Fruit fly (Drosophila melanogaster) whole organism, embryonic: Measurements from ENCODE around the gene Csk.

Experiments used
- C15 ChIP-seq: fragments of 200-800 bp; sonication (Bioruptor generic); IDR thresholded peaks from 3 replicates; pipeline ENCODE4 v1.3.6; 2022; ENCODE audit warnings: missing biosample characterization, missing genetic modification characterization
- CG10147 ChIP-seq: fragments of 200-800 bp; sonication (Bioruptor generic); optimal IDR thresholded peaks from 2 replicates; lab custom pipeline; 2019; ENCODE audit warnings: missing biosample characterization, mild to moderate bottlenecking, missing genetic modification characterization, moderate library complexity
- CG1024 ChIP-seq: fragments of 200-800 bp; sonication (Bioruptor generic); IDR thresholded peaks from 2 replicates; pipeline ENCODE4 v1.3.6; 2022; ENCODE audit warnings: missing biosample characterization, missing genetic modification characterization
- CG12744 ChIP-seq: fragments of 200-800 bp; sonication (Bioruptor generic); optimal IDR thresholded peaks from 2 replicates; lab custom pipeline; 2016; ENCODE audit warnings: missing biosample characterization, missing genetic modification characterization
- CG13123 ChIP-seq: fragments of 200-800 bp; sonication (Bioruptor generic); optimal IDR thresholded peaks from 2 replicates; lab custom pipeline; 2016; ENCODE audit warnings: missing biosample characterization, missing genetic modification characterization
- CG15073 ChIP-seq: fragments of 200-800 bp; sonication (Bioruptor generic); optimal IDR thresholded peaks from 2 replicates; lab custom pipeline; 2016; ENCODE audit warnings: missing biosample characterization, missing genetic modification characterization
- CG15696 ChIP-seq: fragments of 200-800 bp; sonication (Bioruptor generic); optimal IDR thresholded peaks from 2 replicates; lab custom pipeline; 2019; ENCODE audit warnings: missing biosample characterization, mild to moderate bottlenecking, missing genetic modification characterization, moderate library complexity
- CG16779 ChIP-seq: fragments of 200-800 bp; sonication (Bioruptor generic); IDR thresholded peaks from 2 replicates; pipeline ENCODE4 v1.3.6; 2022; ENCODE audit warnings: missing biosample characterization, missing genetic modification characterization
- CG16815 ChIP-seq: fragments of 200-800 bp; sonication (Bioruptor generic); optimal IDR thresholded peaks from 3 replicates; lab custom pipeline; 2017; ENCODE audit warnings: missing biosample characterization, mild to moderate bottlenecking, missing genetic modification characterization
- CG17359 ChIP-seq: fragments of 200-800 bp; sonication (Bioruptor generic); optimal IDR thresholded peaks from 3 replicates; lab custom pipeline; 2018; ENCODE audit warnings: missing biosample characterization, mild to moderate bottlenecking, missing genetic modification characterization, moderate library complexity
- CG17802 ChIP-seq: fragments of 200-800 bp; sonication (Bioruptor generic); optimal IDR thresholded peaks from 2 replicates; lab custom pipeline; 2018; ENCODE audit warnings: missing biosample characterization, mild to moderate bottlenecking, missing genetic modification characterization, moderate library complexity
- CG17829 ChIP-seq: fragments of 200-800 bp; optimal IDR thresholded peaks from 2 replicates; lab custom pipeline; 2019; ENCODE audit warnings: missing biosample characterization, mild to moderate bottlenecking, missing genetic modification characterization, moderate library complexity
- CG2129 ChIP-seq: fragments of 200-800 bp; sonication (Bioruptor generic); IDR thresholded peaks from 2 replicates; pipeline ENCODE4 v1.3.6; 2022; ENCODE audit warnings: missing biosample characterization, missing genetic modification characterization; ENCODE audit not compliant: partially characterized antibody
- CG4820 ChIP-seq: fragments of 200-800 bp; sonication (Bioruptor generic); optimal IDR thresholded peaks from 3 replicates; lab custom pipeline; 2016; ENCODE audit warnings: missing biosample characterization, missing genetic modification characterization
- CG5245 ChIP-seq: fragments of 200-800 bp; sonication (Bioruptor generic); optimal IDR thresholded peaks from 3 replicates; lab custom pipeline; 2016; ENCODE audit warnings: missing biosample characterization, missing genetic modification characterization
- CG6791 ChIP-seq: fragments of 200-800 bp; sonication (Bioruptor generic); IDR thresholded peaks from 3 replicates; pipeline ENCODE4 v1.3.6; 2022; ENCODE audit warnings: missing biosample characterization, missing genetic modification characterization; ENCODE audit not compliant: partially characterized antibody
- CG6813 ChIP-seq: fragments of 200-800 bp; sonication (Bioruptor generic); optimal IDR thresholded peaks from 2 replicates; lab custom pipeline; 2017; ENCODE audit warnings: missing biosample characterization, missing genetic modification characterization, mild to moderate bottlenecking, moderate library complexity, missing genetic modification reagents
- CG8089 ChIP-seq: fragments of 200-800 bp; sonication (Bioruptor generic); optimal IDR thresholded peaks from 3 replicates; lab custom pipeline; 2016; ENCODE audit warnings: missing biosample characterization, missing genetic modification characterization
- CG8388 ChIP-seq: fragments of 200-800 bp; sonication (Bioruptor generic); optimal IDR thresholded peaks from 2 replicates; lab custom pipeline; 2019; ENCODE audit warnings: missing biosample characterization, mild to moderate bottlenecking, missing genetic modification characterization, moderate library complexity
- CG8924 ChIP-seq: fragments of 200-800 bp; optimal IDR thresholded peaks from 3 replicates; lab custom pipeline; 2019; ENCODE audit warnings: missing biosample characterization, mild to moderate bottlenecking, missing genetic modification characterization, moderate library complexity
- CG9609 ChIP-seq: fragments of 200-800 bp; sonication (Bioruptor generic); optimal IDR thresholded peaks from 3 replicates; lab custom pipeline; 2016; ENCODE audit warnings: missing biosample characterization, missing genetic modification characterization
- CG9932 ChIP-seq: fragments of 200-800 bp; sonication (Bioruptor generic); IDR thresholded peaks from 2 replicates; pipeline ENCODE4 v1.3.6; 2022; ENCODE audit warnings: missing biosample characterization, missing genetic modification characterization
- CHES-1-like ChIP-seq: fragments of 200-800 bp; sonication (Bioruptor generic); optimal IDR thresholded peaks from 2 replicates; lab custom pipeline; 2016; ENCODE audit warnings: missing biosample characterization, missing genetic modification characterization
- CTCF ChIP-seq: fragments of 200-800 bp; sonication (Bioruptor generic); optimal IDR thresholded peaks from 2 replicates; lab custom pipeline; 2017; ENCODE audit warnings: missing biosample characterization, mild to moderate bottlenecking, missing genetic modification characterization, moderate library complexity
- CkIIα-i1 ChIP-seq: fragments of 200-800 bp; sonication (Bioruptor generic); IDR thresholded peaks from 2 replicates; pipeline ENCODE4 v1.3.6; 2022; ENCODE audit warnings: missing biosample characterization, missing genetic modification characterization
- Drgx ChIP-seq: fragments of 200-800 bp; sonication (Bioruptor generic); IDR thresholded peaks from 2 replicates; pipeline ENCODE4 v1.3.6; 2022; ENCODE audit warnings: missing biosample characterization, missing genetic modification characterization
- ERR ChIP-seq: fragments of 200-800 bp; sonication (Bioruptor generic); optimal IDR thresholded peaks from 2 replicates; lab custom pipeline; 2016; ENCODE audit warnings: missing biosample characterization, missing genetic modification characterization
- HLH4C ChIP-seq: fragments of 200-800 bp; sonication (Bioruptor generic); IDR thresholded peaks from 3 replicates; pipeline ENCODE4 v1.3.6; 2022; ENCODE audit warnings: missing biosample characterization, missing genetic modification characterization; ENCODE audit not compliant: partially characterized antibody
- Lhr ChIP-seq: fragments of 200-800 bp; sonication (Bioruptor generic); optimal IDR thresholded peaks from 3 replicates; lab custom pipeline; 2017; ENCODE audit warnings: mild to moderate bottlenecking, missing biosample characterization, missing genetic modification reagents, missing genetic modification characterization
- MESR4 ChIP-seq: fragments of 200-800 bp; sonication (Bioruptor generic); optimal IDR thresholded peaks from 2 replicates; lab custom pipeline; 2018; ENCODE audit warnings: missing biosample characterization, mild to moderate bottlenecking, missing genetic modification characterization, moderate library complexity
- Meics ChIP-seq: fragments of 200-800 bp; sonication (Bioruptor generic); optimal IDR thresholded peaks from 2 replicates; lab custom pipeline; 2017; ENCODE audit warnings: missing biosample characterization, mild to moderate bottlenecking, missing genetic modification characterization
- Taf1 ChIP-seq: fragments of 200-800 bp; sonication (Bioruptor generic); IDR thresholded peaks from 2 replicates; pipeline ENCODE4 v1.3.6; 2022; ENCODE audit warnings: missing biosample characterization, missing genetic modification characterization
- ara ChIP-seq: fragments of 200-800 bp; sonication (Bioruptor generic); IDR thresholded peaks from 2 replicates; pipeline ENCODE4 v1.3.6; 2022; ENCODE audit warnings: missing biosample characterization, missing genetic modification characterization
- cas ChIP-seq: fragments of 200-800 bp; sonication (Bioruptor generic); IDR thresholded peaks from 2 replicates; pipeline ENCODE4 v1.3.6; 2022; ENCODE audit warnings: missing biosample characterization, missing genetic modification characterization
- croc ChIP-seq: fragments of 200-800 bp; sonication (Bioruptor generic); conservative IDR thresholded peaks from 3 replicates; pipeline ENCODE4 v1.3.6; 2022; ENCODE audit warnings: missing biosample characterization, missing genetic modification characterization
- da ChIP-seq: fragments of 200-800 bp; sonication (Bioruptor generic); optimal IDR thresholded peaks from 2 replicates; lab custom pipeline; 2016; ENCODE audit warnings: missing biosample characterization, missing genetic modification characterization
- dysf ChIP-seq: fragments of 200-800 bp; sonication (Bioruptor generic); IDR thresholded peaks from 3 replicates; pipeline ENCODE4 v1.3.6; 2022; ENCODE audit warnings: missing biosample characterization, missing genetic modification characterization
- ftz-f1 ChIP-seq: fragments of 200-800 bp; sonication (Bioruptor generic); optimal IDR thresholded peaks from 2 replicates; lab custom pipeline; 2016; ENCODE audit warnings: missing biosample characterization, missing genetic modification characterization
- gfzf ChIP-seq: fragments of 200-800 bp; sonication (Bioruptor generic); optimal IDR thresholded peaks from 2 replicates; lab custom pipeline; 2016; ENCODE audit warnings: missing biosample characterization, mild to moderate bottlenecking, missing genetic modification characterization, moderate library complexity
- gsb ChIP-seq: fragments of 200-800 bp; sonication (Bioruptor generic); IDR thresholded peaks from 2 replicates; pipeline ENCODE4 v1.3.6; 2022; ENCODE audit warnings: missing biosample characterization, missing genetic modification characterization
- h ChIP-seq: fragments of >200 bp; optimal IDR thresholded peaks from 2 replicates; lab custom pipeline; 2017
- kni ChIP-seq: fragments of 200-800 bp; sonication (Bioruptor generic); optimal IDR thresholded peaks from 3 replicates; lab custom pipeline; 2017; ENCODE audit warnings: mild to moderate bottlenecking, missing biosample characterization, missing genetic modification reagents, missing genetic modification characterization
- nom ChIP-seq: fragments of 200-800 bp; sonication (Bioruptor generic); optimal IDR thresholded peaks from 2 replicates; lab custom pipeline; 2017; ENCODE audit warnings: missing biosample characterization, missing genetic modification characterization, mild to moderate bottlenecking, moderate library complexity, missing genetic modification reagents
- otp ChIP-seq: fragments of 200-800 bp; sonication (Bioruptor generic); IDR thresholded peaks from 3 replicates; pipeline ENCODE4, ENCODE4 v1.3.6; 2022; ENCODE audit warnings: missing biosample characterization, missing genetic modification characterization
- pb ChIP-seq: fragments of 200-800 bp; sonication (Bioruptor generic); optimal IDR thresholded peaks from 3 replicates; lab custom pipeline; 2016; ENCODE audit warnings: missing biosample characterization, missing genetic modification characterization
- pros ChIP-seq: fragments of 200-800 bp; sonication (Bioruptor generic); optimal IDR thresholded peaks from 3 replicates; lab custom pipeline; 2019; ENCODE audit warnings: missing biosample characterization, mild to moderate bottlenecking, missing genetic modification characterization, moderate library complexity
- slou ChIP-seq: fragments of 200-800 bp; sonication (Bioruptor generic); optimal IDR thresholded peaks from 3 replicates; lab custom pipeline; 2016; ENCODE audit warnings: missing biosample characterization, missing genetic modification characterization
- sug ChIP-seq: fragments of 200-800 bp; optimal IDR thresholded peaks from 2 replicates; lab custom pipeline; 2019; ENCODE audit warnings: missing biosample characterization, mild to moderate bottlenecking, missing genetic modification characterization, moderate library complexity
- tio ChIP-seq: fragments of 200-800 bp; sonication (Bioruptor generic); optimal IDR thresholded peaks from 2 replicates; lab custom pipeline; 2017; ENCODE audit warnings: missing biosample characterization, missing genetic modification characterization, inconsistent platforms
- tna ChIP-seq: fragments of 200-800 bp; sonication (Bioruptor generic); IDR thresholded peaks from 2 replicates; pipeline ENCODE4 v1.3.6; 2022; ENCODE audit warnings: missing biosample characterization, missing genetic modification characterization; ENCODE audit not compliant: partially characterized antibody

Gene Csk

dm6 chr3R:11650105-11651039 is at the start of gene Csk, which contains the start of gene Elp1 (continued):
- TF ChIP-seq nom (GFP tag; lab: Kevin White, UChicago) (peak; percentile 44), CG8388 (GFP tag; lab: Kevin White, UChicago) (peak; percentile 30), h (no peak), CG15696 (tag; lab: Kevin White, UChicago) (peak; percentile 68), CTCF (GFP tag; lab: Kevin White, UChicago) (no peak), C15 (GFP tag; lab: Robert Waterston, UW) (no peak), CkIIα-i1 (GFP tag; lab: Robert Waterston, UW) (no peak), tna (GFP tag; lab: Robert Waterston, UW) (no peak), sug (tag; lab: Kevin White, UChicago) (peak; percentile 80), CG17802 (tag; lab: Kevin White, UChicago) (no peak), Drgx (GFP tag; lab: Robert Waterston, UW) (no peak), CHES-1-like (GFP tag; lab: Kevin White, UChicago) (peak; percentile 36), ERR (GFP tag; lab: Kevin White, UChicago) (no peak), CG15073 (GFP tag; lab: Kevin White, UChicago) (no peak), MESR4 (peak; percentile 97), ftz-f1 (GFP tag; lab: Kevin White, UChicago) (no peak), CG16815 (GFP tag; lab: Kevin White, UChicago) (peak; percentile 31), CG2129 (GFP tag; lab: Robert Waterston, UW) (no peak), slou (peak; percentile 37), CG12744 (GFP tag; lab: Kevin White, UChicago) (no peak), Meics (peak; percentile 54), CG9609 (GFP tag; lab: Kevin White, UChicago) (peak; percentile 14), ara (GFP tag; lab: Robert Waterston, UW) (peak; percentile 24; the same call in 1 of the 2 replicates), CG1024 (GFP tag; lab: Robert Waterston, UW) (no peak), CG10147 (GFP tag; lab: Kevin White, UChicago) (peak; percentile 52), gfzf (peak; percentile 82), CG13123 (GFP tag; lab: Kevin White, UChicago) (peak; percentile 62), cas (GFP tag; lab: Robert Waterston, UW) (no peak), Taf1 (no peak), HLH4C (GFP tag; lab: Robert Waterston, UW) (no peak), CG6791 (GFP tag; lab: Robert Waterston, UW) (no peak; the same call in 2 of the 3 replicates), kni (GFP tag; lab: Kevin White, UChicago) (peak; percentile 39), CG17359 (tag; lab: Kevin White, UChicago) (peak; percentile 45), CG6813 (GFP tag; lab: Kevin White, UChicago) (no peak), dysf (GFP tag; lab: Robert Waterston, UW) (peak; percentile 49; the same call in 2 of the 3 replicates), gsb (no peak), CG9932 (GFP tag; lab: Robert Waterston, UW) (peak; percentile 69), otp (GFP tag; lab: Robert Waterston, UW) (no peak), CG4820 (GFP tag; lab: Kevin White, UChicago) (peak; percentile 55), CG5245 (GFP tag; lab: Kevin White, UChicago) (peak; percentile 12), CG8089 (GFP tag; lab: Kevin White, UChicago) (no peak), pros (no peak), CG17829 (tag; lab: Kevin White, UChicago) (peak; percentile 73), da (GFP tag; lab: Kevin White, UChicago) (no peak), pb (GFP tag; lab: Kevin White, UChicago) (no peak), Lhr (peak; percentile 69), tio (GFP tag; lab: Kevin White, UChicago) (no peak), CG8924 (tag; lab: Kevin White, UChicago) (peak; percentile 62), CG16779 (GFP tag; lab: Robert Waterston, UW) (no peak), croc (0 out of 3 replicates have a peak, but pooled peaks have one; percentile 29)
